Worm (Caenorhabditis elegans): ENCODE results near the gene noa-1.

DNA sequence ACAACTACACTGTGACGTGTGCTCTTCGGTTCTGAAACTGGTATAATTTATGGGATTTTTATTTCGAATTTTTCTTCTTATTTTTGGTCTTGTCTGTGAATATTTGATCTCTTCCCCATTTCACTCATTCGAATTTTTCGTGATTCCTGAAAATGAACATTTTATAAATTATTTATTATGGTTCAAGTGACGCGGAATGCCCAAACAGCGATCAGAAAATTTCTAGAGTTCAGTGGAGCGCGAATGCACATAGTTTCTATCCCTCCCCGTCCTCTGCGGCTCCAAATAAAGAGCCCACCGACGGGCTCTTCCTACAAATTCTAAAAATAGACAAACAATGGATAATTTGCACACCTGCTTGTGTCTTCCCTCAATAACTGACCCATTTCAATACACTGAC is 37.2 kb downstream of the noa-1 start, which contains the start of gene F54F11.1:
- TF ChIP-seq nhr-11 (tag; optimal IDR thresholded peaks at IDR 0.05) (no peak), nhr-12 (tag; optimal IDR thresholded peaks at IDR 0.05) (no peak), ztf-4 (tag; optimal IDR thresholded peaks at IDR 0.05) (no peak), zag-1 (tag; optimal IDR thresholded peaks at IDR 0.05) (no peak), fos-1 (tag; optimal IDR thresholded peaks at IDR 0.05) (no peak)
